Worm (Caenorhabditis elegans) whole organism, L3 larva: ENCODE data around the gene K04C2.3.

Experiments
- R02D3.7 ChIP-seq: fragments of 150-350 bp; optimal IDR thresholded peaks from 2 replicates; lab custom pipeline; 2014; ENCODE audit warnings: missing biosample characterization, missing genetic modification characterization
- ZK546.5 ChIP-seq: sonication (generic microtip); optimal IDR thresholded peaks from 2 replicates; lab custom pipeline; 2017; ENCODE audit warnings: missing biosample characterization, missing genetic modification characterization
- aly-2 ChIP-seq: fragments of 150-350 bp; optimal IDR thresholded peaks from 2 replicates; lab custom pipeline; 2014; ENCODE audit warnings: missing biosample characterization, missing genetic modification characterization
- ama-1 ChIP-seq: fragments of 150-350 bp; optimal IDR thresholded peaks from 2 replicates; lab custom pipeline; 2018
- ceh-16 ChIP-seq: sonication (generic microtip); optimal IDR thresholded peaks from 2 replicates; lab custom pipeline; 2017; ENCODE audit warnings: missing biosample characterization, missing genetic modification characterization
- ceh-28 ChIP-seq: fragments of 150-350 bp; optimal IDR thresholded peaks from 2 replicates; lab custom pipeline; 2014; ENCODE audit warnings: missing biosample characterization, missing genetic modification reagents, missing genetic modification characterization
- ceh-82 ChIP-seq: fragments of 150-350 bp; optimal IDR thresholded peaks from 2 replicates; lab custom pipeline; 2014; ENCODE audit warnings: missing biosample characterization, missing genetic modification characterization
- ceh-9 ChIP-seq: sonication (generic microtip); optimal IDR thresholded peaks from 2 replicates; lab custom pipeline; 2018; ENCODE audit warnings: missing biosample characterization, missing genetic modification characterization
- daf-12 ChIP-seq: fragments of 150-350 bp; optimal IDR thresholded peaks from 2 replicates; lab custom pipeline; 2014; ENCODE audit warnings: missing biosample characterization, missing genetic modification reagents, missing genetic modification characterization
- egl-27 ChIP-seq: sonication (generic microtip); optimal IDR thresholded peaks from 4 replicates; lab custom pipeline; 2017; ENCODE audit warnings: missing biosample characterization, missing genetic modification reagents, missing genetic modification characterization
- elt-2 ChIP-seq: sonication (generic microtip); optimal IDR thresholded peaks from 2 replicates; lab custom pipeline; 2016; ENCODE audit warnings: missing genetic modification reagents, mild to moderate bottlenecking, missing genetic modification characterization, missing compliant biosample characterization
- elt-3 ChIP-seq, 3 experiments: fragments of 150-350 bp in 1 of 3; sonication (generic microtip) in 2 of 3; optimal IDR thresholded peaks; 2 replicates in 2 of 3; 4 replicates in 1 of 3; lab custom pipeline; 2014 to 2017; ENCODE audit warnings: missing biosample characterization in 3 of 3, missing genetic modification characterization in 3 of 3
- eor-1 ChIP-seq, 2 experiments: fragments of 150-350 bp; optimal IDR thresholded peaks; 2 replicates each; lab custom pipeline; 2014 to 2018; ENCODE audit warnings: missing biosample characterization in 2 of 2, missing genetic modification characterization in 2 of 2
- fkh-10 ChIP-seq: sonication (generic microtip); optimal IDR thresholded peaks from 2 replicates; lab custom pipeline; 2017; ENCODE audit warnings: missing biosample characterization, missing genetic modification reagents, missing genetic modification characterization
- fos-1 ChIP-seq: fragments of 150-350 bp; optimal IDR thresholded peaks from 2 replicates; lab custom pipeline; 2014; ENCODE audit warnings: missing biosample characterization, missing genetic modification characterization
- hmg-11 ChIP-seq: sonication (generic microtip); optimal IDR thresholded peaks from 2 replicates; lab custom pipeline; 2016; ENCODE audit warnings: missing genetic modification characterization, missing compliant biosample characterization
- lin-15B ChIP-seq: fragments of 150-350 bp; optimal IDR thresholded peaks from 2 replicates; lab custom pipeline; 2014; ENCODE audit warnings: missing biosample characterization, missing genetic modification characterization
- lin-39 ChIP-seq: fragments of 150-350 bp; optimal IDR thresholded peaks from 2 replicates; lab custom pipeline; 2018; ENCODE audit warnings: missing biosample characterization, missing genetic modification reagents, missing genetic modification characterization
- mdl-1 ChIP-seq: fragments of 150-350 bp; optimal IDR thresholded peaks from 2 replicates; lab custom pipeline; 2014; ENCODE audit warnings: missing biosample characterization, missing genetic modification characterization
- mml-1 ChIP-seq: fragments of 150-350 bp; sonication (generic microtip); optimal IDR thresholded peaks from 3 replicates; lab custom pipeline; 2014; ENCODE audit warnings: missing biosample characterization, missing genetic modification characterization
- nfya-1 ChIP-seq: sonication (generic microtip); optimal IDR thresholded peaks from 2 replicates; lab custom pipeline; 2017; ENCODE audit warnings: missing genetic modification characterization, mild to moderate bottlenecking, missing compliant biosample characterization, antibody characterized with exemption, moderate library complexity; ENCODE audit not compliant: insufficient read depth
- nhr-11 ChIP-seq: fragments of 150-350 bp; optimal IDR thresholded peaks from 2 replicates; lab custom pipeline; 2014; ENCODE audit warnings: missing biosample characterization, missing genetic modification characterization
- nhr-12 ChIP-seq: fragments of 150-350 bp; optimal IDR thresholded peaks from 2 replicates; lab custom pipeline; 2014; ENCODE audit warnings: missing biosample characterization, missing genetic modification characterization
- nhr-23 ChIP-seq: fragments of 150-350 bp; optimal IDR thresholded peaks from 2 replicates; lab custom pipeline; 2014; ENCODE audit warnings: missing biosample characterization, missing genetic modification reagents, missing genetic modification characterization
- nhr-237 ChIP-seq: fragments of 150-350 bp; optimal IDR thresholded peaks from 2 replicates; lab custom pipeline; 2014; ENCODE audit warnings: missing biosample characterization, missing genetic modification characterization
- nhr-67 ChIP-seq: fragments of 150-350 bp; optimal IDR thresholded peaks from 2 replicates; lab custom pipeline; 2014; ENCODE audit warnings: missing biosample characterization, missing genetic modification characterization
- nhr-76 ChIP-seq: fragments of 150-350 bp; sonication (generic microtip); optimal IDR thresholded peaks from 5 replicates; lab custom pipeline; 2014; ENCODE audit warnings: missing biosample characterization, missing genetic modification characterization
- nhr-77 ChIP-seq: fragments of 150-350 bp; optimal IDR thresholded peaks from 2 replicates; lab custom pipeline; 2014; ENCODE audit warnings: missing biosample characterization, missing genetic modification characterization
- pha-4 ChIP-seq: fragments of 150-350 bp; optimal IDR thresholded peaks from 2 replicates; lab custom pipeline; 2014; ENCODE audit warnings: missing biosample characterization, missing genetic modification reagents, missing genetic modification characterization
- pqm-1 ChIP-seq: fragments of 150-350 bp; optimal IDR thresholded peaks from 2 replicates; lab custom pipeline; 2017; ENCODE audit warnings: missing biosample characterization, missing genetic modification characterization, inconsistent platforms
- sea-2 ChIP-seq: fragments of 150-350 bp; sonication (generic microtip); optimal IDR thresholded peaks from 4 replicates; lab custom pipeline; 2014; ENCODE audit warnings: missing biosample characterization, missing genetic modification reagents, missing genetic modification characterization
- skn-1 ChIP-seq: fragments of 150-350 bp; optimal IDR thresholded peaks from 2 replicates; lab custom pipeline; 2014; ENCODE audit warnings: missing biosample characterization, missing genetic modification characterization
- unc-39 ChIP-seq: sonication (generic microtip); optimal IDR thresholded peaks from 4 replicates; lab custom pipeline; 2017; ENCODE audit warnings: missing biosample characterization, missing genetic modification characterization
- zag-1 ChIP-seq: fragments of 150-350 bp; optimal IDR thresholded peaks from 2 replicates; lab custom pipeline; 2014; ENCODE audit warnings: missing biosample characterization, missing genetic modification characterization
- ztf-11 ChIP-seq: fragments of 150-350 bp; optimal IDR thresholded peaks from 2 replicates; lab custom pipeline; 2014; ENCODE audit warnings: missing biosample characterization, missing genetic modification characterization
- ztf-4 ChIP-seq: fragments of 150-350 bp; optimal IDR thresholded peaks from 2 replicates; lab custom pipeline; 2014; ENCODE audit warnings: missing biosample characterization, missing genetic modification characterization

Gene K04C2.3

ce11 chrIII:6900609-6901008, 27.7 kb downstream of the K04C2.3 start:
- TF ChIP-seq nhr-11 (tag; lab: Kevin White, UChicago) = no peak
- TF ChIP-seq zag-1 = no peak
- TF ChIP-seq aly-2 (tag; lab: Kevin White, UChicago) = peak; percentile 9
- TF ChIP-seq nfya-1 (tag; lab: Kevin White, UChicago) = no peak
- peak; percentile 23 for TF ChIP-seq ceh-28 (tag; lab: Kevin White, UChicago)
- TF ChIP-seq eor-1 (tag; optimal IDR thresholded peaks at IDR 0.05; lab: Kevin White, UChicago) = no peak
- no peak for TF ChIP-seq skn-1 (tag; lab: Kevin White, UChicago)
- TF ChIP-seq ZK546.5 (tag; lab: Kevin White, UChicago) = no peak
- no peak for TF ChIP-seq elt-3 (tag; optimal IDR thresholded peaks at IDR 0.05; lab: Kevin White, UChicago)
- no peak for TF ChIP-seq fkh-10 (GFP tag; lab: Kevin White, UChicago)
- TF ChIP-seq unc-39 (tag; lab: Kevin White, UChicago) = no peak
- TF ChIP-seq ztf-4 (tag; lab: Kevin White, UChicago) = no peak
- peak; percentile 2 for TF ChIP-seq nhr-23 (tag; lab: Kevin White, UChicago)

DNA sequence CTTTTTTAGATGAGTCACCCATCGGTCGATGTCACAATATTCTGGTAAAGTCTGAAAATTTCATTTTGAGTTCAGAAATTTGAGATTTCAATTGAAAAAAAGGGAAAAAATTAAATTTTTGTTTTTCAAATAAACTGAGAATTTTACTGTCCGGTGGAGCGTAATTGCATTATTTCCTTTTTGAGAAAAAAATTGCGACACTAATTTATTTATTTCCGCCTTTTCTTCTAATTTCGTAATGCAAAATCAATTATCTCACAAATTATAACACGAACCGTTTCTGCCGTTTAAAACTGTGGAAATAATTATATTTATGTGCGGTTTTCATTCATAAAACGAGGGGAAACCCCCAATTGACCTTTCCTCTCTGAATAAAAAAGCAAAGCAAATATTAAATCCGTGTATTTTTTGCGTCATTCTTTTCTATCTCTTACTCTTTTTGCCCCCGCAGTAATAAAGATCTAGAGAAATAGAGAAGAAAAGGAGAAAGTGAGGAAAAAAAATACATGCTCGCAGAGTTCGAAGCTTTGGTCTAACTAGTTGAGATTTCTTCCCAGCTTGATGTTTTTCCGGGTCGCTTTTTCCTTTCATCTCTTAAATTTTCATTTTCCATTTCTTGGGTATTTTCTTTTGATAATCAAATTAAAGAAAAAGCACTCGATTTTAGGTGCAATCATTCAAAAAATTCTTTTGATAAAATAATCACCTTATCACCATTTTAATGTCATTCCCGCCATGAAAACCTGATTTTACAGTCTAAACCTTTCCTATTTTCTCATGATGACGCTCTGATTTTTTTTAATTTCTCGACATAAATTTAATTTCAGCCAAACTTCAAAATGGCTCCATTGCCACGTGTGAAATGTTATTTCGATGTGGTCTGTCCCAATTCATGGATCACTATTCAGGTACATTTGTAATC, 30.4 kb downstream of the K04C2.3 start, which contains the start of the genes brc-2 and T07E3.3:
Gene brc-2 (minus strand): TSS at position 51 of the 922 bp plus-strand sequence.
Gene T07E3.3 (plus strand): TSS at position 822 of the 922 bp plus-strand sequence.
- TF ChIP-seq egl-27 (tag; lab: Kevin White, UChicago) (no peak), ZK546.5 (tag; lab: Kevin White, UChicago) (no peak), nhr-12 (tag; lab: Kevin White, UChicago) (no peak), nfya-1 (tag; lab: Kevin White, UChicago) (peak; percentile 0), ceh-16 (tag; lab: Kevin White, UChicago) (no peak), ama-1 (lab: Kevin White, UChicago) (no peak), ztf-11 (no peak), mml-1 (tag; lab: Kevin White, UChicago) (no peak), aly-2 (tag; lab: Kevin White, UChicago) (no peak), elt-3 (tag; optimal IDR thresholded peaks at IDR 0.05; lab: Kevin White, UChicago) (no peak), ceh-82 (no peak), nhr-76 (tag; lab: Kevin White, UChicago) (no peak), lin-39 (no peak), pha-4 (peak; percentile 67), hmg-11 (tag; lab: Kevin White, UChicago) (peak; percentile 5), R02D3.7 (tag; lab: Kevin White, UChicago) (no peak), sea-2 (GFP tag; lab: Kevin White, UChicago) (no peak), daf-12 (tag; lab: Kevin White, UChicago) (no peak), nhr-77 (tag; lab: Kevin White, UChicago) (no peak), nhr-237 (no peak), pqm-1 (tag; lab: Kevin White, UChicago) (peak; percentile 42), fkh-10 (GFP tag; lab: Kevin White, UChicago) (no peak), nhr-67 (no peak), skn-1 (tag; lab: Kevin White, UChicago) (peak; percentile 14), elt-2 (tag; lab: Kevin White, UChicago) (peak; percentile 60), mdl-1 (tag; lab: Kevin White, UChicago) (no peak), ceh-9 (no peak)

DNA sequence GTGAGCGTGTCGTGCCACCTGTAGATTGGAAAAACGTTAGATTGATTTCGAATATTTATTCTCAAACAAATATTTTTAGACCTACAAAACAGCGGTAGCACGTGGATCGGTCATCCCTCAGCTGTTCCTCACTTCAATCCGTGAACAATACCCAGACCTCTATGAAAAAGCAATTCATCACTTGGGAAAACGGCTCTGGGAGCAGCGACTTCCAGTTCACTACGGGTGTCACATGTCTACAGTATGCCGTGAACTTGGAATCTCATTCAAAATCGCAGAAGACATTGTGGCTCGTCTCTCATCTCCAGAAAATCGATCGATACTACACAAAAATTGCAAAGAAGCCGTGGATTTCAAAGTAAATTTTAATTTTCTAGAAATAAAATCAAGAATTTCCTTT, 31.6 kb downstream of the K04C2.3 start:
- TF ChIP-seq ztf-11 (no peak), fos-1 (tag; lab: Kevin White, UChicago) (no peak), ceh-9 (no peak), fkh-10 (GFP tag; lab: Kevin White, UChicago) (no peak), lin-15B (tag; lab: Kevin White, UChicago) (no peak), lin-39 (no peak), pqm-1 (tag; lab: Kevin White, UChicago) (no peak), aly-2 (tag; lab: Kevin White, UChicago) (no peak), R02D3.7 (tag; lab: Kevin White, UChicago) (no peak), daf-12 (tag; lab: Kevin White, UChicago) (no peak)
